Worm (Caenorhabditis elegans): Measurements from ENCODE around the gene dnj-18.

- TF ChIP-seq nhr-28 (tag; optimal IDR thresholded peaks at IDR 0.05): no peak
- TF ChIP-seq pha-4 (tag; optimal IDR thresholded peaks at IDR 0.05): no peak
Measured at ce11 chrIII:4739975-4740374, 42.1 kb downstream of the dnj-18 start, which contains the start of gene ras-2.
